Worm (Caenorhabditis elegans) whole organism, early embryonic: Measurements from ENCODE around the gene F20D1.3.

ENCODE experiments used
- B0310.2 ChIP-seq: sonication (generic microtip); optimal IDR thresholded peaks from 2 replicates; lab custom pipeline; 2016; ENCODE audit warnings: mild to moderate bottlenecking, missing genetic modification characterization, missing compliant biosample characterization
- F13C5.2 ChIP-seq: sonication (generic microtip); optimal IDR thresholded peaks from 2 replicates; lab custom pipeline; 2017; ENCODE audit warnings: mild to moderate bottlenecking, missing genetic modification characterization, inconsistent platforms, missing compliant biosample characterization
- ama-1 ChIP-seq: fragments of 150-350 bp; optimal IDR thresholded peaks from 2 replicates; lab custom pipeline; 2014
- ceh-13 ChIP-seq: fragments of 200-800 bp; sonication (Bioruptor generic); optimal IDR thresholded peaks from 2 replicates; lab custom pipeline; 2018; ENCODE audit warnings: mild to moderate bottlenecking, missing genetic modification characterization, missing compliant biosample characterization
- ceh-36 ChIP-seq: sonication (generic microtip); optimal IDR thresholded peaks from 2 replicates; lab custom pipeline; 2016; ENCODE audit warnings: missing genetic modification characterization, inconsistent platforms, missing compliant biosample characterization
- ets-7 ChIP-seq: sonication (generic microtip); optimal IDR thresholded peaks from 2 replicates; lab custom pipeline; 2016; ENCODE audit warnings: missing genotype, missing genetic modification characterization, missing compliant biosample characterization
- flt-1 ChIP-seq: fragments of 200-800 bp; sonication (Bioruptor generic); IDR thresholded peaks from 2 replicates; pipeline ENCODE4 v1.3.6; 2022; ENCODE audit warnings: missing genetic modification characterization, missing compliant biosample characterization
- hmbx-1 ChIP-seq: sonication (generic microtip); optimal IDR thresholded peaks from 2 replicates; lab custom pipeline; 2016; ENCODE audit warnings: mild to moderate bottlenecking, missing genetic modification characterization, missing compliant biosample characterization
- hmg-4 ChIP-seq: fragments of 200-800 bp; sonication (Bioruptor generic); optimal IDR thresholded peaks from 2 replicates; lab custom pipeline; 2018; ENCODE audit warnings: mild to moderate bottlenecking, missing genetic modification characterization, missing compliant biosample characterization
- hnd-1 ChIP-seq: sonication (generic microtip); optimal IDR thresholded peaks from 2 replicates; lab custom pipeline; 2016; ENCODE audit warnings: missing genetic modification characterization, missing compliant biosample characterization
- pes-1 ChIP-seq: fragments of 200-800 bp; sonication (Bioruptor generic); IDR thresholded peaks from 2 replicates; pipeline ENCODE4 v1.3.6; 2022; ENCODE audit warnings: missing genetic modification reagents, missing genetic modification characterization, missing compliant biosample characterization
- scrt-1 ChIP-seq: fragments of 200-800 bp; sonication (Bioruptor generic); IDR thresholded peaks from 2 replicates; pipeline ENCODE4 v1.3.6; 2022; ENCODE audit warnings: missing genetic modification characterization, missing compliant biosample characterization
- sea-1 ChIP-seq: fragments of 200-800 bp; sonication (Bioruptor generic); conservative IDR thresholded peaks from 2 replicates; pipeline ENCODE4 v1.3.6; 2022; ENCODE audit warnings: missing genetic modification characterization, missing compliant biosample characterization
- tbx-11 ChIP-seq: fragments of 200-800 bp; sonication (Bioruptor generic); IDR thresholded peaks from 2 replicates; pipeline ENCODE4 v1.3.6; 2022; ENCODE audit warnings: missing genetic modification characterization, missing compliant biosample characterization
- tbx-37 ChIP-seq: fragments of 200-800 bp; sonication (Bioruptor generic); conservative IDR thresholded peaks from 2 replicates; pipeline ENCODE4 v1.3.6; 2022; ENCODE audit warnings: missing genetic modification reagents, missing genetic modification characterization, missing compliant biosample characterization
- tra-4 ChIP-seq: sonication (generic microtip); optimal IDR thresholded peaks from 2 replicates; lab custom pipeline; 2017; ENCODE audit warnings: missing genetic modification characterization, missing compliant biosample characterization

The F20D1.3 gene

DNA sequence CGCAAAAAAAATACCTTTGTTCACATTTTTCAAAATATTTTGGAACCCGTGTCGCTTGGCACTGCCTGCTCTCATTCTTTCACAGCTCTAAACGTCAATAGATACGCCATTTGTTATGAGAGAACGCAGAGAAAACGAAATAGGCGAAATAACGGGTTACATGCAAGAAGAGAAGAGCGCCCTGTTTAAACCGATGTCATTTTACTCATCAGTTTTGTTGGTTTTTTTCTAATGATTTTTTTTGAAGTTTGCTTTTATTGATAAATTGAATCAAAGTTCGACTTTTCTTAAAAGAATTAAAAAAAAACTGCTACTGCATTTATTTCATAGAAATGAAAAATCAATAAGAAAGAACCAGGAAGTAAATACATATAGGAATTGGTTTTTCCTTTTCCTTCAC is 2.8 kb downstream of the F20D1.3 start:
- TF ChIP-seq hmg-4 (GFP tag; lab: Kevin White, UChicago) (no peak), F13C5.2 (no peak), tra-4 (tag; lab: Kevin White, UChicago) (no peak), B0310.2 (tag; lab: Kevin White, UChicago) (no peak), tbx-11 (GFP tag; lab: Robert Waterston, UW) (no peak), pes-1 (GFP tag; lab: Robert Waterston, UW) (no peak), scrt-1 (no peak), ets-7 (tag; lab: Kevin White, UChicago) (no peak), sea-1 (GFP tag; lab: Robert Waterston, UW) (no peak), flt-1 (GFP tag; lab: Robert Waterston, UW) (no peak), ceh-13 (no peak), ceh-36 (tag; lab: Kevin White, UChicago) (no peak), tbx-37 (GFP tag; lab: Robert Waterston, UW) (no peak), ama-1 (lab: Kevin White, UChicago) (no peak), hmbx-1 (tag; lab: Kevin White, UChicago) (no peak)

ce11 chrX:14979388-14979787 is 3.5 kb downstream of the F20D1.3 start, which contains the start of gene emre-1:
Gene emre-1 (plus strand): TSS chrX:14979688.
- no peak for TF ChIP-seq sea-1 (GFP tag; lab: Robert Waterston, UW)
- no peak for TF ChIP-seq ceh-13
- TF ChIP-seq tra-4 (tag; lab: Kevin White, UChicago), result no peak
- TF ChIP-seq tbx-11 (GFP tag; lab: Robert Waterston, UW), result no peak
- TF ChIP-seq hmg-4 (GFP tag; lab: Kevin White, UChicago), result no peak
- no peak for TF ChIP-seq scrt-1
- TF ChIP-seq hnd-1 (tag; lab: Kevin White, UChicago), result no peak
- no peak for TF ChIP-seq F13C5.2

DNA sequence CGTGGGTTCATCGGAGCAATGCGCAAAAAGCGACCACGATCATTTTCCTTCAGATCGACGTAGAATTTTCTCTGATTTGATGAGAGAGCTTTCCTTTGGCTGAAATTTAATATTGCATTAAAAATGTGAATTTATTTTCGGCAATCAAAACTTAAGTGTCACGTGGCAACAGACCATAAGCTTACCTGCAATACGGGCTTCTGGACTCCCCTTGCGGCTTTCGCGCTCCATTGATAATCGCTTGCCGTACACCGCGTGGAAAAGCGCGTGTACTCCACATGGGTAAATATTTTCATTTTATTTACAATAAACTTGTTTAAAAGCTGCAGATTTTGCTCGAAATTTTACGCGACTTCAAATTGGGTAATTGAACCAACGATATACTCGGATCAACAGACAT is 6.6 kb downstream of the F20D1.3 start, which contains the start of gene plp-2:
Gene plp-2, minus strand, starts transcription at position 280 of the 400 bp plus-strand sequence.
- TF ChIP-seq ceh-13, result no peak
- no peak for TF ChIP-seq B0310.2 (tag; lab: Kevin White, UChicago)

- TF ChIP-seq ets-7 (tag; lab: Kevin White, UChicago) (no peak), sea-1 (GFP tag; lab: Robert Waterston, UW) (no peak), pes-1 (GFP tag; lab: Robert Waterston, UW) (no peak), B0310.2 (tag; lab: Kevin White, UChicago) (no peak), ama-1 (lab: Kevin White, UChicago) (no peak), hmbx-1 (tag; lab: Kevin White, UChicago) (no peak), ceh-36 (tag; lab: Kevin White, UChicago) (no peak), hnd-1 (tag; lab: Kevin White, UChicago) (no peak)
Measured at ce11 chrX:14983274-14983673, 7.4 kb downstream of the F20D1.3 start, which contains the start of gene rbg-1. Gene rbg-1 (plus strand): TSS chrX:14983533.

DNA sequence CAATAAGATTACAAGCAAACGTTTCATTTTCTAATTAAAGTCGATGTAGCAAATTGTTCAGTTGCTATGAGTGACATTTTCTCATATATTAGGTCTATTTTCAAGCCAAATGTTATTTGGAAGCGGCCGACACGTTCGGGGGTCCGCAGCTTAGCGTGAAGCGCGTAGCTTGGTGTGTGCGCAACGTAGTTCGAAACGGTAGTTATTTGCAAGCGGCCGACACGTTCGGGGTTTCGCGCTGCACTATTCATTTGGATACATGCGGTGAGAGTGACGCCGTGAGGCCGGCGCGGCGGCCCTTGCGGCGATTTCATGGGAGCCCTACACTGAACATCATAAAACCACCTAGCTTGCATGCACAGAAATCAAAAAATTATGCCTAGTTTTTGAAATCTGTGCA is 12.2 kb downstream of the F20D1.3 start:
- no peak for TF ChIP-seq flt-1 (GFP tag; lab: Robert Waterston, UW)
- no peak for TF ChIP-seq tbx-11 (GFP tag; lab: Robert Waterston, UW)
- TF ChIP-seq hmbx-1 (tag; lab: Kevin White, UChicago), result no peak
- no peak for TF ChIP-seq tbx-37 (GFP tag; lab: Robert Waterston, UW)
- TF ChIP-seq ets-7 (tag; lab: Kevin White, UChicago), result no peak
- no peak for TF ChIP-seq hmg-4 (GFP tag; lab: Kevin White, UChicago)

ce11 chrX:14991280-14991679 is 15.4 kb downstream of the F20D1.3 start, which contains the start of gene iglr-1:
Gene iglr-1 (minus strand): TSS chrX:14991380.
- no peak for TF ChIP-seq ets-7 (tag; lab: Kevin White, UChicago)
- TF ChIP-seq sea-1 (GFP tag; lab: Robert Waterston, UW), result no peak
- no peak for TF ChIP-seq ceh-13
- no peak for TF ChIP-seq hnd-1 (tag; lab: Kevin White, UChicago)
- no peak for TF ChIP-seq pes-1 (GFP tag; lab: Robert Waterston, UW)
- TF ChIP-seq ceh-36 (tag; lab: Kevin White, UChicago), result no peak
- TF ChIP-seq scrt-1, result no peak
- TF ChIP-seq ama-1 (lab: Kevin White, UChicago), result no peak

ce11 chrX:14993744-14994143 is 17.8 kb downstream of the F20D1.3 start:
- no peak for TF ChIP-seq B0310.2 (tag; lab: Kevin White, UChicago)
- TF ChIP-seq pes-1 (GFP tag; lab: Robert Waterston, UW), result no peak
- TF ChIP-seq tra-4 (tag; lab: Kevin White, UChicago), result no peak
- TF ChIP-seq flt-1 (GFP tag; lab: Robert Waterston, UW), result no peak
- TF ChIP-seq ama-1 (lab: Kevin White, UChicago), result no peak
- TF ChIP-seq scrt-1, result no peak
- no peak for TF ChIP-seq ceh-13
- no peak for TF ChIP-seq ets-7 (tag; lab: Kevin White, UChicago)
- no peak for TF ChIP-seq hmbx-1 (tag; lab: Kevin White, UChicago)

DNA sequence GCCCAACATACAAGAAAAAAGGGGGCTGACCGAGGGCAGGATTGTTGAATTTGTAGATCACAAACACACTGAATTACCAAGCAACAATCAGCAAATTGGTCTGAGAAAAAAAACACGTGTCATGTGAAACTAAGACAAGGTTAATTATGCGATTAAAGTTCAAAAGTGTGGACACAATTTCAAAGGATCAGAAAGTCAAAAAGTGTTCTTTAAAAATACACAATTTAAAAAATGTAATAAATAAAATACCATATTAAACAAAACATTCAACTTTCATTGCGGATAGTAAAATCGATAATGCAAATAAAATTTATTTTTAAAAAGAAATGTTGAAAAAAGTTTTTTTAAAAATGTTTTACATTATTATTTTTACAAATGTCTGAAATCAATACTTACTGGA is 23.2 kb downstream of the F20D1.3 start, which contains the start of gene cutl-3:
Gene cutl-3, minus strand, starts transcription at position 101 of the 400 bp plus-strand sequence.
- TF ChIP-seq ceh-13 (no peak), pes-1 (GFP tag; lab: Robert Waterston, UW) (no peak), tra-4 (tag; lab: Kevin White, UChicago) (no peak), flt-1 (GFP tag; lab: Robert Waterston, UW) (no peak)
